Worm (Caenorhabditis elegans) whole organism, L4/young adult: ENCODE data around the gene gur-3.

ENCODE experiments used
- W03F9.2 ChIP-seq: fragments of 150-350 bp; optimal IDR thresholded peaks from 2 replicates; lab custom pipeline; 2014; ENCODE audit warnings: missing biosample characterization, missing genetic modification characterization
- him-1 ChIP-seq: sonication (generic microtip); optimal IDR thresholded peaks from 2 replicates; lab custom pipeline; 2016; ENCODE audit warnings: missing genotype, missing genetic modification reagents, missing genetic modification characterization, missing compliant biosample characterization

DNA sequence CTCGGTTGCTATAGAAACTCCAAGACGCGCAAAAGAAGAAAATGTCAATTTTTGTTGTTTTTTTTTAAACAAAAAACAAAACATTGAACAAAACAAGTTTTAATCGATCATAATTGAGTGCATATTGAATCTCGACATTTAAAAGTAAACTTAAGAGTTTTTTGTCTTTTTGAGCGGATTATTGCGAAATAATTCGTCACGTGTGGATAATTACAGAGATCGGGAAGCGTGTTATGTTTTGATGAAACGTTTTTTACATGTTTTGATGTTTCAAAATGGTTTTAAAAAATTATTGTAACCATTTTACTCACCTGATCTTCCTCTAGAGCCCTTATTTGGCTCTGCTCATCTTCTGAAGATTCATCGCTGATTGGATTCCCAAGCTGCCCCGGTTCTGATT lies 20.1 kb downstream of the gur-3 start:
- no peak for TF ChIP-seq W03F9.2 (tag; lab: Kevin White, UChicago)
- no peak for TF ChIP-seq him-1
